Worm (Caenorhabditis elegans) whole organism, L1 larva: Measurements from ENCODE around the gene rgs-7.

Experiments used
- C04F5.9 ChIP-seq: sonication (generic microtip); optimal IDR thresholded peaks from 2 replicates; lab custom pipeline; 2016; ENCODE audit warnings: missing genetic modification characterization, missing compliant biosample characterization
- aha-1 ChIP-seq: fragments of 150-350 bp; optimal IDR thresholded peaks from 2 replicates; lab custom pipeline; 2014; ENCODE audit warnings: missing biosample characterization, missing genetic modification characterization
- blmp-1 ChIP-seq: fragments of 150-350 bp; optimal IDR thresholded peaks from 2 replicates; lab custom pipeline; 2014; ENCODE audit warnings: missing biosample characterization, missing genetic modification characterization
- ceh-8 ChIP-seq: fragments of 200-800 bp; sonication (Bioruptor generic); optimal IDR thresholded peaks from 2 replicates; lab custom pipeline; 2018; ENCODE audit warnings: mild to moderate bottlenecking, missing genetic modification characterization, moderate library complexity, missing compliant biosample characterization
- ceh-88 ChIP-seq: fragments of 200-800 bp; sonication (Bioruptor generic); IDR thresholded peaks from 2 replicates; pipeline ENCODE4 v1.3.6; 2022; ENCODE audit warnings: missing genetic modification characterization, missing compliant biosample characterization
- ces-1 ChIP-seq: fragments of 150-350 bp; optimal IDR thresholded peaks from 2 replicates; lab custom pipeline; 2014; ENCODE audit warnings: missing biosample characterization, missing genetic modification reagents, missing genetic modification characterization
- dsc-1 ChIP-seq: sonication (generic microtip); optimal IDR thresholded peaks from 2 replicates; lab custom pipeline; 2016; ENCODE audit warnings: mild to moderate bottlenecking, missing genetic modification characterization, missing compliant biosample characterization
- efl-1 ChIP-seq, 4 experiments: fragments of 150-350 bp; optimal IDR thresholded peaks in 3 of 4; peaks in 1 of 4; 1 replicate in 1 of 4; 2 replicates in 3 of 4; lab custom pipeline; 2014; ENCODE audit warnings: missing biosample characterization in 2 of 4, missing genetic modification characterization in 2 of 4, missing genetic modification reagents in 2 of 4
- efl-3 ChIP-seq: fragments of 200-800 bp; sonication (Bioruptor generic); optimal IDR thresholded peaks from 2 replicates; lab custom pipeline; 2018; ENCODE audit warnings: mild to moderate bottlenecking, missing genetic modification characterization, missing compliant biosample characterization
- elt-2 ChIP-seq: sonication (generic microtip); optimal IDR thresholded peaks from 2 replicates; lab custom pipeline; 2016; ENCODE audit warnings: missing genetic modification characterization, mild to moderate bottlenecking, inconsistent platforms, missing compliant biosample characterization, missing genetic modification reagents
- fos-1 ChIP-seq: fragments of 150-350 bp; optimal IDR thresholded peaks from 2 replicates; lab custom pipeline; 2014; ENCODE audit warnings: missing biosample characterization, missing genetic modification characterization
- hlh-17 ChIP-seq: fragments of 200-800 bp; sonication (Bioruptor generic); optimal IDR thresholded peaks from 2 replicates; lab custom pipeline; 2018; ENCODE audit warnings: missing genetic modification characterization, mild to moderate bottlenecking, missing compliant biosample characterization, moderate library complexity, borderline replicate concordance
- irx-1 ChIP-seq: sonication (generic microtip); optimal IDR thresholded peaks from 2 replicates; lab custom pipeline; 2016; ENCODE audit warnings: missing genetic modification characterization, missing compliant biosample characterization
- jun-1 ChIP-seq: fragments of 150-350 bp; optimal IDR thresholded peaks from 2 replicates; lab custom pipeline; 2014; ENCODE audit warnings: missing biosample characterization, missing genetic modification reagents, missing genetic modification characterization
- lin-14 ChIP-seq: fragments of 200-800 bp; sonication (Bioruptor generic); optimal IDR thresholded peaks from 2 replicates; lab custom pipeline; 2018; ENCODE audit warnings: mild to moderate bottlenecking, missing genetic modification characterization, moderate library complexity, missing compliant biosample characterization
- lin-15B ChIP-seq: fragments of 150-350 bp; sonication (generic microtip); optimal IDR thresholded peaks from 3 replicates; lab custom pipeline; 2014; ENCODE audit warnings: missing biosample characterization, missing genetic modification characterization
- lin-35 ChIP-seq, 2 experiments: fragments of 150-350 bp; optimal IDR thresholded peaks; 2 replicates each; lab custom pipeline; 2014; ENCODE audit warnings: missing biosample characterization in 2 of 2, missing genetic modification characterization in 2 of 2, missing genetic modification reagents in 2 of 2
- lir-3 ChIP-seq: sonication (generic microtip); optimal IDR thresholded peaks from 2 replicates; lab custom pipeline; 2016; ENCODE audit warnings: mild to moderate bottlenecking, missing genetic modification characterization, moderate library complexity, missing compliant biosample characterization; ENCODE audit not compliant: poor library complexity
- nhr-11 ChIP-seq: fragments of 150-350 bp; optimal IDR thresholded peaks from 2 replicates; lab custom pipeline; 2014; ENCODE audit warnings: missing biosample characterization, missing genetic modification characterization
- nhr-12 ChIP-seq: sonication (generic microtip); optimal IDR thresholded peaks from 2 replicates; lab custom pipeline; 2017; ENCODE audit warnings: missing biosample characterization, missing genetic modification characterization
- nhr-19 ChIP-seq: fragments of 200-800 bp; sonication (Bioruptor generic); conservative IDR thresholded peaks from 2 replicates; pipeline ENCODE4 v1.3.6; 2022; ENCODE audit warnings: missing genetic modification characterization, missing compliant biosample characterization
- nhr-237 ChIP-seq: fragments of 150-350 bp; optimal IDR thresholded peaks from 2 replicates; lab custom pipeline; 2014; ENCODE audit warnings: missing biosample characterization, missing genetic modification characterization
- nhr-71 ChIP-seq: sonication (generic microtip); optimal IDR thresholded peaks from 2 replicates; lab custom pipeline; 2016; ENCODE audit warnings: mild to moderate bottlenecking, missing genetic modification characterization, moderate library complexity, missing compliant biosample characterization
- nhr-76 ChIP-seq: sonication (generic microtip); optimal IDR thresholded peaks from 2 replicates; lab custom pipeline; 2017; ENCODE audit warnings: missing biosample characterization, missing genetic modification characterization
- nhr-84 ChIP-seq: sonication (generic microtip); optimal IDR thresholded peaks from 2 replicates; lab custom pipeline; 2017; ENCODE audit warnings: missing biosample characterization, missing genetic modification characterization
- nhr-85 ChIP-seq: sonication (generic microtip); peaks from one replicate; lab custom pipeline; 2016; ENCODE audit warnings: missing genetic modification characterization, inconsistent platforms, missing compliant biosample characterization
- pag-3 ChIP-seq: sonication (generic microtip); optimal IDR thresholded peaks from 2 replicates; lab custom pipeline; 2017; ENCODE audit warnings: missing genetic modification characterization, mild to moderate bottlenecking, missing compliant biosample characterization, antibody characterized with exemption, borderline replicate concordance; ENCODE audit not compliant: insufficient read depth
- pax-3 ChIP-seq: fragments of 200-800 bp; sonication (Bioruptor generic); optimal IDR thresholded peaks from 2 replicates; lab custom pipeline; 2018; ENCODE audit warnings: mild to moderate bottlenecking, missing genetic modification characterization, moderate library complexity, missing compliant biosample characterization
- rnt-1 ChIP-seq: sonication (generic microtip); optimal IDR thresholded peaks from 2 replicates; lab custom pipeline; 2016; ENCODE audit warnings: mild to moderate bottlenecking, missing genetic modification characterization, moderate library complexity, missing compliant biosample characterization
- snpc-4 ChIP-seq: fragments of 150-350 bp; optimal IDR thresholded peaks from 2 replicates; lab custom pipeline; 2014; ENCODE audit warnings: missing biosample characterization, missing genetic modification characterization
- sox-4 ChIP-seq: sonication (generic microtip); optimal IDR thresholded peaks from 2 replicates; lab custom pipeline; 2016; ENCODE audit warnings: missing genetic modification characterization, missing compliant biosample characterization
- sptf-1 ChIP-seq: fragments of 150-350 bp; optimal IDR thresholded peaks from 2 replicates; lab custom pipeline; 2014; ENCODE audit warnings: missing biosample characterization, missing genetic modification characterization
- sup-37 ChIP-seq: fragments of 200-800 bp; sonication (Bioruptor generic); optimal IDR thresholded peaks from 2 replicates; lab custom pipeline; 2018; ENCODE audit warnings: mild to moderate bottlenecking, missing genetic modification characterization, missing compliant biosample characterization
- tlp-1 ChIP-seq: fragments of 150-350 bp; optimal IDR thresholded peaks from 2 replicates; lab custom pipeline; 2014; ENCODE audit warnings: missing biosample characterization, missing genetic modification characterization
- unc-130 ChIP-seq: fragments of 150-350 bp; optimal IDR thresholded peaks from 2 replicates; lab custom pipeline; 2017; ENCODE audit warnings: missing biosample characterization, missing genetic modification characterization, inconsistent platforms
- unc-98 ChIP-seq: fragments of 200-800 bp; sonication (Bioruptor generic); IDR thresholded peaks from 2 replicates; pipeline ENCODE4 v1.3.6; 2022; ENCODE audit warnings: missing genetic modification characterization, missing compliant biosample characterization
- ztf-11 ChIP-seq, 2 experiments: sonication (generic microtip); optimal IDR thresholded peaks; 2 replicates each; lab custom pipeline; 2016 to 2017; ENCODE audit warnings: missing genetic modification characterization in 2 of 2, missing biosample characterization in 1 of 2, missing compliant biosample characterization in 1 of 2

rgs-7 gene

DNA sequence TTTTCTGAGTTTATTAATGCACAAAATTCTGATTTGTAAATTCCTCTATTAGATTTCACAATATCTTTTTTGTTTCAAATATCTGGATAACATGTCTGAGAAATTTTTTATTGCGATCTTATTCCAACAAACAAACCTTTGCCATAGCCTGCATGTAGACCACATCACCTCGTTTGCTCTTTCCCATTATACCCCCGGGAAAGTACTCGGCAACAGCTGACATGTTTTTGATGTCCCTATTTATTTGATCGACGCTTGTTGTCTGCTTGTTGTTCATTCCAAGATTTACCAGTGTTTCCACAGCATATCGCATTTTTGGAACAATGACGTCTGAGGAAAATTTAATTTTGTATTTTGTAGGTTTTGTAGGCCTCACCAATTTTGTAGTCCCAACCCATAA is 57.5 kb downstream of the rgs-7 start:
- TF ChIP-seq rnt-1 (tag; lab: Kevin White, UChicago) (peak; percentile 58), lir-3 (tag; lab: Kevin White, UChicago) (no peak), unc-130 (tag; lab: Kevin White, UChicago) (peak; percentile 30), blmp-1 (tag; lab: Kevin White, UChicago) (no peak), sox-4 (no peak), ztf-11 (tag; optimal IDR thresholded peaks at IDR 0.05; lab: Kevin White, UChicago) (no peak), lin-35 (GFP tag; optimal IDR thresholded peaks at IDR 0.05; lab: Kevin White, UChicago) (no peak), dsc-1 (tag; lab: Kevin White, UChicago) (no peak), ceh-8 (no peak), lin-14 (peak; percentile 30)
- TF ChIP-seq, all 84 proteins: peak for 3

DNA sequence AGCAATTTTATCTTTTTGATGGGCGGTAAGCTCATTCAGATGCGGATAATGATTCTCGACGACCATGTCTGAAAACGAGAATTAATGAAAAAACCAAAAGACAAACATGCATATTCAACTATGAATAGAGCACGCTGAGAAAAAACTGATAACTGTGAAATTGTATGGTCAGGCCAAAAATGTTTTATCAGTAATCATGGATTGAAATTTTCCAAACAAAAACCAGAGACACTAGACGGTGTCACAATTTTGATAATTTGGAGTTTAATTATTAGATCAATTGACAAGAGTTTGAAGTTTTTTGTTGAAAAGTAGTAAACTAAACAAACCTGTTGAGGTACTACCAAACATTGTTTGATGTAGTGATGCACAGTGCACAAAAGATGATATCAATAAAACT is 58.0 kb downstream of the rgs-7 start, which contains the start of gene cgr-1:
TSS of gene cgr-1 (minus strand) at position 68 of the 400 bp plus-strand sequence.
- TF ChIP-seq unc-98 (GFP tag; lab: Robert Waterston, UW) = no peak
- TF ChIP-seq elt-2 (tag; lab: Kevin White, UChicago) = peak; percentile 49
- TF ChIP-seq, all 84 proteins: peak for 1

DNA sequence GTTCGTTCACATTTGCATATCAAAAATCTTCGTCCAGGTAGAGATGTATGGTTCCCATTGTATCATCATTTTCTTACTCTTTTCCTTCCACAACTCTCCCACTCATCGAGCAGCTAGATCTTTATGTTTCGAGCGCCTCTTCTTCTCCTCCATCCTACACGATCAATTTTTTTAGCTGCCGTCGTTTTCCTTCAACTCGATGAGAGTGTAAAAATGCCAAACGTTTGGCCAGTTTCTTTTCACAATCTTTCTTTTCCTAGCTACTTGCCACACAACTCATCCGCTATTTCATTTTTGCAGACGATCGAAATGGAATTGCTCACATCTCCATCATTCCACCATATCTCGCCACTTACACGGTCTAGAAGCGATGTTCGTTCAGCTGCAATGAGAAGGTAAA is 59.2 kb downstream of the rgs-7 start, which contains the start of gene C18B2.3:
TSS of gene C18B2.3 (plus strand) at position 301 of the 400 bp plus-strand sequence.
- TF ChIP-seq hlh-17 (GFP tag; lab: Kevin White, UChicago) = no peak
- no peak for TF ChIP-seq aha-1 (tag; lab: Kevin White, UChicago)
- TF ChIP-seq fos-1 (tag; lab: Kevin White, UChicago) = no peak
- no peak for TF ChIP-seq nhr-237 (tag; lab: Kevin White, UChicago)
- no peak for TF ChIP-seq lin-15B
- TF ChIP-seq lin-35 (GFP tag; optimal IDR thresholded peaks at IDR 0.05; lab: Kevin White, UChicago) = no peak
- TF ChIP-seq ces-1 (GFP tag; lab: Kevin White, UChicago) = no peak
- TF ChIP-seq nhr-76 (tag; lab: Kevin White, UChicago) = no peak
- TF ChIP-seq sptf-1 (tag; lab: Kevin White, UChicago) = no peak
- TF ChIP-seq sox-4 = no peak
- TF ChIP-seq dsc-1 (tag; lab: Kevin White, UChicago) = peak; percentile 23
- no peak for TF ChIP-seq blmp-1 (tag; lab: Kevin White, UChicago)
- peak; percentile 39 for TF ChIP-seq pag-3
- TF ChIP-seq jun-1 (tag; lab: Kevin White, UChicago) = no peak
- no peak for TF ChIP-seq nhr-12 (tag; lab: Kevin White, UChicago)
- no peak for TF ChIP-seq ztf-11 (tag; optimal IDR thresholded peaks at IDR 0.05; lab: Kevin White, UChicago)
- TF ChIP-seq tlp-1 (tag; lab: Kevin White, UChicago) = no peak
- no peak for TF ChIP-seq efl-3 (GFP tag; lab: Kevin White, UChicago)
- TF ChIP-seq pax-3 (tag; lab: Kevin White, UChicago) = no peak
- TF ChIP-seq C04F5.9 (tag; lab: Kevin White, UChicago) = no peak
- TF ChIP-seq nhr-84 = no peak
- TF ChIP-seq rnt-1 (tag; lab: Kevin White, UChicago) = peak; percentile 20
- no peak for TF ChIP-seq nhr-11 (tag; lab: Kevin White, UChicago)
- TF ChIP-seq lin-14 = peak; percentile 12
- TF ChIP-seq snpc-4 = no peak
- TF ChIP-seq efl-1 (optimal IDR thresholded peaks at IDR 0.05; lab: Kevin White, UChicago) = no peak
- no peak for TF ChIP-seq efl-1 (GFP tag; optimal IDR thresholded peaks at IDR 0.05 in 1 of 2; lab: Kevin White, UChicago)
- no peak for TF ChIP-seq nhr-85 (tag; lab: Kevin White, UChicago)
- TF ChIP-seq, all 84 proteins: peak for 4

ce11 chrX:3602622-3603021 is 60.3 kb downstream of the rgs-7 start:
- TF ChIP-seq nhr-237 (tag; lab: Kevin White, UChicago) (no peak), nhr-19 (0 out of 2 replicates have a peak, but pooled peaks have one; percentile 8), lin-14 (peak; percentile 55), rnt-1 (tag; lab: Kevin White, UChicago) (peak; percentile 54), ceh-88 (GFP tag; lab: Robert Waterston, UW) (no peak), irx-1 (tag; lab: Kevin White, UChicago) (no peak), nhr-71 (tag; lab: Kevin White, UChicago) (peak; percentile 48), sup-37 (no peak), ztf-11 (tag; optimal IDR thresholded peaks at IDR 0.05; lab: Kevin White, UChicago) (no peak), lin-15B (no peak)
